Fruit fly (Drosophila melanogaster) Kc167 (cell line): Measurements from ENCODE around the gene Gr98d.

Experiments used
- Myc ChIP-seq: fragments of >200 bp; optimal IDR thresholded peaks from 2 replicates; lab custom pipeline; 2017; ENCODE audit warnings: missing external identifiers
- Sin3A ChIP-seq: fragments of >200 bp; optimal IDR thresholded peaks from 2 replicates; lab custom pipeline; 2018; ENCODE audit warnings: missing external identifiers
- h ChIP-seq: fragments of >200 bp; optimal IDR thresholded peaks from 3 replicates; lab custom pipeline; 2018; ENCODE audit warnings: missing external identifiers
- insv ChIP-seq: fragments of >200 bp; optimal IDR thresholded peaks from 3 replicates; lab custom pipeline; 2018; ENCODE audit warnings: missing external identifiers
- psq ChIP-seq: fragments of >200 bp; optimal IDR thresholded peaks from 2 replicates; lab custom pipeline; 2017; ENCODE audit warnings: missing external identifiers
- ttk ChIP-seq: sonication (Bioruptor generic); optimal IDR thresholded peaks from 2 replicates; lab custom pipeline; 2017; ENCODE audit warnings: missing external identifiers

DNA sequence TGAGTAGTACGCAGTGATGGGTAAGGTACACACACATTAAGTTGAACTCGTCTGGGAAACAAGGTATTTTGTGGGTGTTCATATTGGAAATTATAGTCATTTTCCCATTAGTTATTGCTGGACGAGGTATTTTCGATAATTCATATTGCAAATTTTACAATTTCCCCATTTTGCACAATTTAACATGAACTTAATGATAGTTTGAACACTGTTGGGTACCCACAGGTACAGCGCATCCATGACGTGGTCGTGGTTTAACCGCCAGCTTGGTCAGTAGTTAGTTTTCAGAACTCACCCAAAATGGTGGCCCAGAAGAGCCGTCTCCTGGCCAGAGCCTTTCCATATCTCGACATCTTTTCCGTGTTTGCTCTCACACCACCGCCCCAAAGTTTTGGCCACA lies 3.7 kb upstream of the Gr98d start, which contains the start of gene Gr98b:
- TF ChIP-seq h (no peak), ttk (lab: Kevin White, UChicago) (no peak), Myc (lab: Kevin White, UChicago) (no peak), insv (lab: Kevin White, UChicago) (no peak), psq (lab: Kevin White, UChicago) (no peak), Sin3A (lab: Kevin White, UChicago) (no peak)
